Worm (Caenorhabditis elegans) whole organism, early embryonic: ENCODE measurements around the gene dagl-2.

Experiments
- B0310.2 ChIP-seq: sonication (generic microtip); optimal IDR thresholded peaks from 2 replicates; lab custom pipeline; 2016; ENCODE audit warnings: mild to moderate bottlenecking, missing genetic modification characterization, missing compliant biosample characterization
- F13C5.2 ChIP-seq: sonication (generic microtip); optimal IDR thresholded peaks from 2 replicates; lab custom pipeline; 2017; ENCODE audit warnings: mild to moderate bottlenecking, missing genetic modification characterization, inconsistent platforms, missing compliant biosample characterization
- aly-1 ChIP-seq: sonication (generic microtip); optimal IDR thresholded peaks from 2 replicates; lab custom pipeline; 2016; ENCODE audit warnings: missing genetic modification characterization, missing compliant biosample characterization
- ama-1 ChIP-seq: fragments of 150-350 bp; optimal IDR thresholded peaks from 2 replicates; lab custom pipeline; 2014
- ceh-36 ChIP-seq: sonication (generic microtip); optimal IDR thresholded peaks from 2 replicates; lab custom pipeline; 2016; ENCODE audit warnings: missing genetic modification characterization, inconsistent platforms, missing compliant biosample characterization
- flt-1 ChIP-seq: fragments of 200-800 bp; sonication (Bioruptor generic); IDR thresholded peaks from 2 replicates; pipeline ENCODE4 v1.3.6; 2022; ENCODE audit warnings: missing genetic modification characterization, missing compliant biosample characterization
- hmbx-1 ChIP-seq: sonication (generic microtip); optimal IDR thresholded peaks from 2 replicates; lab custom pipeline; 2016; ENCODE audit warnings: mild to moderate bottlenecking, missing genetic modification characterization, missing compliant biosample characterization
- hmg-4 ChIP-seq: fragments of 200-800 bp; sonication (Bioruptor generic); optimal IDR thresholded peaks from 2 replicates; lab custom pipeline; 2018; ENCODE audit warnings: mild to moderate bottlenecking, missing genetic modification characterization, missing compliant biosample characterization
- hnd-1 ChIP-seq: sonication (generic microtip); optimal IDR thresholded peaks from 2 replicates; lab custom pipeline; 2016; ENCODE audit warnings: missing genetic modification characterization, missing compliant biosample characterization
- pes-1 ChIP-seq: fragments of 200-800 bp; sonication (Bioruptor generic); IDR thresholded peaks from 2 replicates; pipeline ENCODE4 v1.3.6; 2022; ENCODE audit warnings: missing genetic modification reagents, missing genetic modification characterization, missing compliant biosample characterization
- scrt-1 ChIP-seq: fragments of 200-800 bp; sonication (Bioruptor generic); IDR thresholded peaks from 2 replicates; pipeline ENCODE4 v1.3.6; 2022; ENCODE audit warnings: missing genetic modification characterization, missing compliant biosample characterization
- sea-1 ChIP-seq: fragments of 200-800 bp; sonication (Bioruptor generic); conservative IDR thresholded peaks from 2 replicates; pipeline ENCODE4 v1.3.6; 2022; ENCODE audit warnings: missing genetic modification characterization, missing compliant biosample characterization
- tbx-37 ChIP-seq: fragments of 200-800 bp; sonication (Bioruptor generic); conservative IDR thresholded peaks from 2 replicates; pipeline ENCODE4 v1.3.6; 2022; ENCODE audit warnings: missing genetic modification reagents, missing genetic modification characterization, missing compliant biosample characterization

- TF ChIP-seq hnd-1 (tag; lab: Kevin White, UChicago): no peak
- no peak for TF ChIP-seq F13C5.2 (tag; lab: Kevin White, UChicago)
- TF ChIP-seq ama-1 (lab: Kevin White, UChicago): no peak
- TF ChIP-seq hmbx-1 (tag; lab: Kevin White, UChicago): no peak
- TF ChIP-seq flt-1 (GFP tag; lab: Robert Waterston, UW): no peak
- TF ChIP-seq B0310.2: no peak
- no peak for TF ChIP-seq hmg-4
- TF ChIP-seq tbx-37 (GFP tag; lab: Robert Waterston, UW): no peak
- TF ChIP-seq sea-1 (GFP tag; lab: Robert Waterston, UW): no peak
- no peak for TF ChIP-seq pes-1 (GFP tag; lab: Robert Waterston, UW)
- TF ChIP-seq ceh-36: no peak
- TF ChIP-seq scrt-1: no peak
- no peak for TF ChIP-seq aly-1 (tag; lab: Kevin White, UChicago)
Observed at ce11 chrIII:790591-790990, 7.5 kb upstream of the dagl-2 start.
